Worm (Caenorhabditis elegans) whole organism, young adult: ENCODE data around the gene str-139.

Experiments
- B0019.2 ChIP-seq: fragments of 200-800 bp; sonication (Bioruptor generic); conservative IDR thresholded peaks from 2 replicates; pipeline ENCODE4 v1.3.6; 2022; ENCODE audit warnings: missing genetic modification reagents, missing genetic modification characterization, missing compliant biosample characterization
- F22D6.2 ChIP-seq: sonication (generic microtip); optimal IDR thresholded peaks from 2 replicates; lab custom pipeline; 2016; ENCODE audit warnings: mild to moderate bottlenecking, missing genetic modification characterization, missing compliant biosample characterization
- F23B12.7 ChIP-seq: sonication (generic microtip); optimal IDR thresholded peaks from 2 replicates; lab custom pipeline; 2017; ENCODE audit warnings: missing genetic modification characterization, mild to moderate bottlenecking, missing compliant biosample characterization, antibody characterized with exemption, moderate library complexity; ENCODE audit not compliant: insufficient read depth
- F39B2.1 ChIP-seq: fragments of 200-800 bp; sonication (Bioruptor generic); IDR thresholded peaks from 2 replicates; pipeline ENCODE4 v1.3.6; 2022; ENCODE audit warnings: missing genetic modification reagents, missing genetic modification characterization, missing compliant biosample characterization
- Y53G8AR.9 ChIP-seq: fragments of 200-800 bp; sonication (Bioruptor generic); conservative IDR thresholded peaks from 2 replicates; pipeline ENCODE4 v1.3.6; 2022; ENCODE audit warnings: missing genetic modification reagents, missing genetic modification characterization, missing compliant biosample characterization
- Y56A3A.18 ChIP-seq: fragments of 200-800 bp; sonication (Bioruptor generic); IDR thresholded peaks from 2 replicates; pipeline ENCODE4 v1.3.6; 2022; ENCODE audit warnings: missing genetic modification reagents, missing genetic modification characterization, missing compliant biosample characterization
- aptf-3 ChIP-seq: fragments of 200-800 bp; sonication (Bioruptor generic); IDR thresholded peaks from 2 replicates; pipeline ENCODE4 v1.3.6; 2022; ENCODE audit warnings: missing genetic modification characterization, missing compliant biosample characterization
- attf-6 ChIP-seq: fragments of 200-800 bp; sonication (Bioruptor generic); IDR thresholded peaks from 2 replicates; pipeline ENCODE4 v1.3.6; 2022; ENCODE audit warnings: missing genetic modification reagents, missing genetic modification characterization, missing compliant biosample characterization
- bed-2 ChIP-seq: fragments of 200-800 bp; sonication (Bioruptor generic); IDR thresholded peaks from 2 replicates; pipeline ENCODE4 v1.3.6; 2022; ENCODE audit warnings: missing genetic modification reagents, missing genetic modification characterization, missing compliant biosample characterization
- ccch-3 ChIP-seq: fragments of 200-800 bp; sonication (Bioruptor generic); optimal IDR thresholded peaks from 2 replicates; lab custom pipeline; 2018; ENCODE audit warnings: mild to moderate bottlenecking, missing genetic modification characterization, missing compliant biosample characterization
- cebp-2 ChIP-seq: fragments of 200-800 bp; sonication (Bioruptor generic); IDR thresholded peaks from 2 replicates; pipeline ENCODE4 v1.3.6; 2022; ENCODE audit warnings: missing genetic modification characterization, missing compliant biosample characterization
- ceh-40 ChIP-seq: fragments of 200-800 bp; sonication (Bioruptor generic); IDR thresholded peaks from 2 replicates; pipeline ENCODE4 v1.3.6; 2022; ENCODE audit warnings: missing genetic modification characterization, missing compliant biosample characterization
- efl-1 ChIP-seq: fragments of 150-350 bp; optimal IDR thresholded peaks from 2 replicates; lab custom pipeline; 2014; ENCODE audit warnings: missing biosample characterization, missing genetic modification reagents, missing genetic modification characterization
- ekl-4 ChIP-seq: fragments of 200-800 bp; sonication (Bioruptor generic); IDR thresholded peaks from 2 replicates; pipeline ENCODE4 v1.3.6; 2022; ENCODE audit warnings: missing genetic modification reagents, missing genetic modification characterization, missing compliant biosample characterization
- hsf-1 ChIP-seq: fragments of 200-800 bp; sonication (Bioruptor generic); IDR thresholded peaks from 2 replicates; pipeline ENCODE4 v1.3.6; 2022; ENCODE audit warnings: missing genetic modification reagents, missing genetic modification characterization, missing compliant biosample characterization
- lin-26 ChIP-seq: fragments of 200-800 bp; sonication (Bioruptor generic); IDR thresholded peaks from 2 replicates; pipeline ENCODE4 v1.3.6; 2022; ENCODE audit warnings: missing genetic modification reagents, missing genetic modification characterization, missing compliant biosample characterization
- lin-35 ChIP-seq, 3 experiments: fragments of 150-350 bp in 2 of 3; sonication (generic microtip) in 1 of 3; optimal IDR thresholded peaks; 2 replicates each; lab custom pipeline; 2014 to 2018; ENCODE audit warnings: missing biosample characterization in 3 of 3, missing genetic modification characterization in 3 of 3, missing genetic modification reagents in 3 of 3
- lin-54 ChIP-seq: fragments of 200-800 bp; sonication (Bioruptor generic); optimal IDR thresholded peaks from 2 replicates; lab custom pipeline; 2018; ENCODE audit warnings: mild to moderate bottlenecking, missing genetic modification characterization, missing compliant biosample characterization
- lir-1 ChIP-seq: fragments of 200-800 bp; sonication (Bioruptor generic); conservative IDR thresholded peaks from 2 replicates; pipeline ENCODE4 v1.3.6; 2022; ENCODE audit warnings: missing genetic modification reagents, missing genetic modification characterization, missing compliant biosample characterization
- lsl-1 ChIP-seq: fragments of 200-800 bp; sonication (Bioruptor generic); optimal IDR thresholded peaks from 2 replicates; lab custom pipeline; 2018; ENCODE audit warnings: mild to moderate bottlenecking, missing genetic modification characterization, moderate library complexity, missing compliant biosample characterization
- madf-3 ChIP-seq: fragments of 200-800 bp; sonication (Bioruptor generic); IDR thresholded peaks from 2 replicates; pipeline ENCODE4 v1.3.6; 2022; ENCODE audit warnings: missing genetic modification reagents, missing genetic modification characterization, missing compliant biosample characterization
- madf-6 ChIP-seq: fragments of 200-800 bp; sonication (Bioruptor generic); IDR thresholded peaks from 2 replicates; pipeline ENCODE4 v1.3.6; 2022; ENCODE audit warnings: missing genetic modification reagents, missing genetic modification characterization, missing compliant biosample characterization
- madf-8 ChIP-seq: fragments of 200-800 bp; sonication (Bioruptor generic); conservative IDR thresholded peaks from 2 replicates; pipeline ENCODE4 v1.3.6; 2022; ENCODE audit warnings: missing genetic modification reagents, missing genetic modification characterization, missing compliant biosample characterization
- mel-28 ChIP-seq: sonication (generic microtip); optimal IDR thresholded peaks from 2 replicates; lab custom pipeline; 2016; ENCODE audit warnings: borderline replicate concordance, mild to moderate bottlenecking, missing genetic modification characterization, missing compliant biosample characterization
- mxl-1 ChIP-seq: sonication (generic microtip); optimal IDR thresholded peaks from 2 replicates; lab custom pipeline; 2016; ENCODE audit warnings: missing genetic modification characterization, missing compliant biosample characterization
- nhr-179 ChIP-seq: sonication (generic microtip); optimal IDR thresholded peaks from 2 replicates; lab custom pipeline; 2016; ENCODE audit warnings: mild to moderate bottlenecking, missing genetic modification characterization, missing compliant biosample characterization
- nhr-27 ChIP-seq: fragments of 200-800 bp; sonication (Bioruptor generic); optimal IDR thresholded peaks from 2 replicates; lab custom pipeline; 2018; ENCODE audit warnings: mild to moderate bottlenecking, missing genetic modification characterization, moderate library complexity, missing compliant biosample characterization
- rcor-1 ChIP-seq: fragments of 200-800 bp; sonication (Bioruptor generic); IDR thresholded peaks from 2 replicates; pipeline ENCODE4 v1.3.6; 2022; ENCODE audit warnings: missing genetic modification reagents, missing genetic modification characterization, missing compliant biosample characterization
- rec-8 ChIP-seq, 2 experiments: sonication (generic microtip); optimal IDR thresholded peaks; 2 replicates each; lab custom pipeline; 2016; ENCODE audit warnings: mild to moderate bottlenecking in 2 of 2, missing genetic modification characterization in 2 of 2, missing genetic modification reagents in 2 of 2, missing genotype in 2 of 2, missing biosample characterization in 1 of 2, missing compliant biosample characterization in 1 of 2, moderate library complexity in 1 of 2
- snpc-1.3 ChIP-seq: sonication (generic microtip); optimal IDR thresholded peaks from 2 replicates; lab custom pipeline; 2017; ENCODE audit warnings: missing genetic modification characterization, mild to moderate bottlenecking, missing compliant biosample characterization, antibody characterized with exemption, moderate library complexity, missing genotype, missing genetic modification reagents; ENCODE audit not compliant: insufficient read depth
- sptf-2 ChIP-seq: fragments of 200-800 bp; sonication (Bioruptor generic); optimal IDR thresholded peaks from 2 replicates; lab custom pipeline; 2018; ENCODE audit warnings: mild to moderate bottlenecking, missing genetic modification characterization, missing compliant biosample characterization
- tbp1 ChIP-seq: fragments of 200-800 bp; sonication (Bioruptor generic); optimal IDR thresholded peaks from 2 replicates; lab custom pipeline; 2018; ENCODE audit warnings: mild to moderate bottlenecking, missing genetic modification characterization, missing compliant biosample characterization
- zfh-2 ChIP-seq: fragments of 200-800 bp; sonication (Bioruptor generic); conservative IDR thresholded peaks from 2 replicates; pipeline ENCODE4 v1.3.6; 2022; ENCODE audit warnings: missing genetic modification reagents, missing genetic modification characterization, missing compliant biosample characterization
- zim-3 ChIP-seq: sonication (generic microtip); optimal IDR thresholded peaks from 2 replicates; lab custom pipeline; 2017; ENCODE audit warnings: mild to moderate bottlenecking, missing genetic modification characterization, moderate library complexity, missing compliant biosample characterization
- ztf-18 ChIP-seq: sonication (generic microtip); optimal IDR thresholded peaks from 2 replicates; lab custom pipeline; 2016; ENCODE audit warnings: missing genotype, mild to moderate bottlenecking, missing genetic modification characterization, missing compliant biosample characterization
- ztf-22 ChIP-seq: fragments of 200-800 bp; sonication (Bioruptor generic); optimal IDR thresholded peaks from 2 replicates; lab custom pipeline; 2018; ENCODE audit warnings: mild to moderate bottlenecking, missing genetic modification characterization, moderate library complexity, missing compliant biosample characterization
- ztf-26 ChIP-seq: sonication (generic microtip); optimal IDR thresholded peaks from 2 replicates; lab custom pipeline; 2017; ENCODE audit warnings: missing genetic modification characterization, missing compliant biosample characterization

Gene str-139

DNA sequence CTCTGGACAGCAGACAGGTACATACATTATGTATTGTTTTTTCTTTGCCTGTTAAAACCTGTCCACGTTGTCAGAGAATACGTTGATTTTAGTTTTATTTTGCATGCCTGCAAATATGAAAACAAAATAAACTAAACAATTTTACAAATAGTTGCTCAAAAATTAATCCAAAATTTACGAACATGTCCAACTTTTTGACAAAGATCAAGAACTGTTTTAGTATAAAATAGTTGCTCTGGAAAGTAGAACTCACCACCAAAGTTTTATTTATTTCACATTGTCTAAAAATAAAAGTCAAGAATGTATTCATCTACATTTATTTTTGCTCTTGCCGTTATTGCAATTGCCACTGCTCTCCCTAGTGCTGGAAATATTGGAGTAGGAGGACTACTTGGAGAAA lies 42.5 kb upstream of the str-139 start, which contains the start of gene srlf-16:
Gene srlf-16 (plus strand): TSS at position 301 of the 400 bp plus-strand sequence.
- TF ChIP-seq F39B2.1 (no peak), lin-35 (GFP tag; optimal IDR thresholded peaks at IDR 0.05; lab: Kevin White, UChicago) (no peak), aptf-3 (GFP tag; lab: Robert Waterston, UW) (no peak), nhr-179 (tag; lab: Kevin White, UChicago) (no peak), mel-28 (tag; lab: Kevin White, UChicago) (no peak), rcor-1 (GFP tag; lab: Robert Waterston, UW) (no peak)

DNA sequence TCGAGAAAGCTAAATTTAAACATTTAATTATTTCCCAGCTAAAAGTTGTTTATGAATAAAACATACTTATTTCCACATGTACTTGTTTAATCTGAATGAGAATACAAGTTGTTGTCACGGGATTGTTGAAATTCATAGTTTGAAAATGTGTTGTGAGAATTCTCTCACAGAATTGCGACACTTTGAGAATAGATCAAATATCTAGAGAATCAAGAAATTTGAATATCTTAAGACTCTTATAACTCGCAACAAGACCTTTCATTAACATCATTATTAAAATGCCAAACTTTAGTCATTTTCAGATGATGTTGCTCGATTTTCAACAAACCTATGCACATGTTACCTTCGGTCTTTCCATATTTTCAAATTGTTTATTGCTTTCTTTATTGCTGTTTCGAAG lies 41.0 kb upstream of the str-139 start, which contains the start of gene str-90:
Gene str-90 (plus strand): TSS at position 301 of the 400 bp plus-strand sequence.
- TF ChIP-seq lir-1 (GFP tag; lab: Robert Waterston, UW), result no peak
- no peak for TF ChIP-seq Y53G8AR.9 (GFP tag; lab: Robert Waterston, UW)
- no peak for TF ChIP-seq zfh-2 (GFP tag; lab: Robert Waterston, UW)
- TF ChIP-seq lsl-1 (GFP tag; lab: Kevin White, UChicago), result no peak
- TF ChIP-seq ztf-18 (tag; lab: Kevin White, UChicago), result no peak
- TF ChIP-seq aptf-3 (GFP tag; lab: Robert Waterston, UW), result no peak
- no peak for TF ChIP-seq madf-6
- TF ChIP-seq ztf-26 (tag; lab: Kevin White, UChicago), result no peak
- TF ChIP-seq hsf-1 (GFP tag; lab: Robert Waterston, UW), result no peak
- TF ChIP-seq mxl-1 (tag; lab: Kevin White, UChicago), result no peak
- TF ChIP-seq bed-2 (GFP tag; lab: Robert Waterston, UW), result no peak
- TF ChIP-seq lin-26 (GFP tag; lab: Robert Waterston, UW), result no peak

DNA sequence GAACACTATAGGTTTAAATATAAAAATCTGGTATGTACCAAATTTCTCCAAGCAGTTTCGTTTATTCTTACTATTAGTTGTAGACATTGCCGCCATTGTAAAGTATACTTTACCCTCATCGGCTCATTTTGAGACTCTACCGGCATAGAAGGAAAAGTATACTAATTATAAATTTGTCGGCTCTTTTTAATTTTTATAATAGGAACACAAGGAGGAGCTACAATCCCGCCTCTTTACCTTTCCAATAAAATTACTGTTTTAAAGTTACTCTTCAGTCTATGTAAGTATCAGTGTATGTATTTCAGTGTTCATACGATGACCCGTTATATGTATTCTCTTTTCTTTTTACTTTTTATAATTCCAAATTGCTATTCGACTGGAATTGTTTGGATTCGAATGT lies 37.3 kb upstream of the str-139 start, which contains the start of gene sdz-23:
Gene sdz-23 (plus strand): TSS at position 301 of the 400 bp plus-strand sequence.
- TF ChIP-seq lin-54, result no peak
- TF ChIP-seq tbp1 (GFP tag; lab: Kevin White, UChicago), result no peak
- no peak for TF ChIP-seq mel-28 (tag; lab: Kevin White, UChicago)
- no peak for TF ChIP-seq bed-2 (GFP tag; lab: Robert Waterston, UW)
- TF ChIP-seq efl-1 (GFP tag; lab: Kevin White, UChicago), result no peak
- no peak for TF ChIP-seq ccch-3
- no peak for TF ChIP-seq Y56A3A.18
- no peak for TF ChIP-seq cebp-2 (GFP tag; lab: Robert Waterston, UW)

DNA sequence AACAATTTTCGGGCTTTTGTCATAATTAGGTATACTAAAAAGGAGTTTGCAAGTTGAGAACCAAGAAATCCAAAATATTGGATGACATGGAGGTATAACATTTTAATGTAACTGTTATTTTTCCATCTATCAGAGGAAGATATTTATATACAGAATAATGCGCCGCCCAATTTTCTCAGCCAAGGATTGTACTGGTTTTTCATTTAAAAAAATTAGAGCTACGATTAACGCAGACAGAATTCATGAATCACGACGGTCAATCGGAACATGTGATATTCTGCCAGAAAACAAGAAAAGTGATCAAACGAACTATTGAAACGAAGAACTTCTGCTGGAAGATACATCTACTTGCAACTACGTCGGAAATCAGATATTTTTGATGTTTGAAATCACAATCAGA lies 36.3 kb upstream of the str-139 start, which contains the start of gene str-145:
Gene str-145 (minus strand): TSS at position 101 of the 400 bp plus-strand sequence.
- TF ChIP-seq ztf-22 (GFP tag; lab: Kevin White, UChicago) (no peak), rec-8 (tag; optimal IDR thresholded peaks at IDR 0.05; lab: Kevin White, UChicago) (no peak), zim-3 (tag; lab: Kevin White, UChicago) (no peak), F22D6.2 (tag; lab: Kevin White, UChicago) (no peak), madf-8 (no peak), ztf-26 (tag; lab: Kevin White, UChicago) (no peak), snpc-1.3 (tag; lab: Kevin White, UChicago) (no peak), madf-3 (GFP tag; lab: Robert Waterston, UW) (no peak), attf-6 (GFP tag; lab: Robert Waterston, UW) (no peak)

DNA sequence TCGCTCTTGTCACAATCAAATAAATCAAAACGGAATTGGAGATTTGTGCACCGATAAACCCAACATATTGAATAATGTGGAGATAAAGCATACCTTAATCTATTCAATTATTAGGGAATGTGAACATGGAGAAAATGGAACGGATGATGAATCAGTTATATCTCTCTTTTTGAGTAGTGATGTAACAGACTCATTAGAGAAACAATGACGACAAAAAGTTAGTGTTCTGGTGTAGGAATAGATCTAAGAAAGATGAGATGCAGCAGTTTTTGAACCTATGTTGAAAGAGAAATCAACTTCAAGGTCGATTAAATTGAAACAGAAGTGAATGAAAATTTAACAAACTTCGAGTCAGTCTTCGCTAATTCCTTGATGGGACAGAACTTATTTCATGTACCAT lies 33.4 kb upstream of the str-139 start, which contains the start of gene str-146:
Gene str-146 (minus strand): TSS at position 101 of the 400 bp plus-strand sequence.
- no peak for TF ChIP-seq B0019.2 (GFP tag; lab: Robert Waterston, UW)
- TF ChIP-seq ekl-4 (GFP tag; lab: Robert Waterston, UW), result no peak
- no peak for TF ChIP-seq F23B12.7 (tag; lab: Kevin White, UChicago)
- TF ChIP-seq sptf-2, result no peak
- no peak for TF ChIP-seq ceh-40 (GFP tag; lab: Robert Waterston, UW)
- TF ChIP-seq nhr-27 (tag; lab: Kevin White, UChicago), result no peak
